Worm (Caenorhabditis elegans): ENCODE results near the gene F37C4.4.

Gene F37C4.4

ce11 chrIV:3838687-3839086, 28.4 kb upstream of the F37C4.4 start:
- TF ChIP-seq F10B5.3 (tag; optimal IDR thresholded peaks at IDR 0.05) (no peak), php-3 (GFP tag; IDR thresholded peaks at IDR 0.05) (no peak), ceh-44 (GFP tag; IDR thresholded peaks at IDR 0.05) (no peak)

ce11 chrIV:3839420-3839819, 27.7 kb upstream of the F37C4.4 start, which contains the start of gene F28F9.2:
Gene F28F9.2 (plus strand): TSS chrIV:3839720.
- TF ChIP-seq aly-2 (tag; optimal IDR thresholded peaks at IDR 0.05) (no peak), T26A8.4 (GFP tag; IDR thresholded peaks at IDR 0.05) (no peak), mes-2 (tag; optimal IDR thresholded peaks at IDR 0.05; ENCODE audit: poor library complexity, severe bottlenecking) (no peak), ztf-7 (tag; optimal IDR thresholded peaks at IDR 0.05) (no peak), ctbp-1 (GFP tag; IDR thresholded peaks at IDR 0.05) (no peak), lim-7 (GFP tag; IDR thresholded peaks at IDR 0.05) (no peak), zag-1 (tag; optimal IDR thresholded peaks at IDR 0.05) (no peak), ceh-62 (tag; optimal IDR thresholded peaks at IDR 0.05) (no peak), duxl-1 (tag; optimal IDR thresholded peaks at IDR 0.05; ENCODE audit: poor library complexity) (no peak), mdl-1 (tag; optimal IDR thresholded peaks at IDR 0.05) (no peak)

- no peak for TF ChIP-seq arid-1 (GFP tag; conservative IDR thresholded peaks at IDR 0.05)
Measured at ce11 chrIV:3840480-3840879, 26.6 kb upstream of the F37C4.4 start.

- TF ChIP-seq mes-2 (tag; optimal IDR thresholded peaks at IDR 0.05; ENCODE audit: poor library complexity, severe bottlenecking) (no peak), hif-1 (tag; optimal IDR thresholded peaks at IDR 0.05) (no peak), nhr-11 (tag; optimal IDR thresholded peaks at IDR 0.05) (no peak), mep-1 (tag; optimal IDR thresholded peaks at IDR 0.05) (no peak), spr-3 (GFP tag; optimal IDR thresholded peaks at IDR 0.05) (no peak)
Measured at ce11 chrIV:3841607-3842006, 25.5 kb upstream of the F37C4.4 start.

ce11 chrIV:3843019-3843527, 24.0 kb upstream of the F37C4.4 start:
- TF ChIP-seq nhr-28 (tag; optimal IDR thresholded peaks at IDR 0.05) (no peak), hlh-30 (tag; optimal IDR thresholded peaks at IDR 0.05; ENCODE audit: insufficient read depth) (no peak), aly-2 (tag; optimal IDR thresholded peaks at IDR 0.05) (no peak), ceh-44 (GFP tag; IDR thresholded peaks at IDR 0.05) (no peak), arid-1 (GFP tag; conservative IDR thresholded peaks at IDR 0.05) (no peak), rbr-2 (tag; optimal IDR thresholded peaks at IDR 0.05) (no peak), D1046.2 (GFP tag; IDR thresholded peaks at IDR 0.05) (no peak), F37D6.2 (tag; optimal IDR thresholded peaks at IDR 0.05) (no peak), nhr-102 (tag; optimal IDR thresholded peaks at IDR 0.05) (no peak), mdt-29 (GFP tag; IDR thresholded peaks at IDR 0.05) (no peak), Y5F2A.4 (GFP tag; optimal IDR thresholded peaks at IDR 0.05) (no peak), ctbp-1 (GFP tag; IDR thresholded peaks at IDR 0.05) (no peak), unc-39 (tag; optimal IDR thresholded peaks at IDR 0.05) (no peak), zip-2 (tag; optimal IDR thresholded peaks at IDR 0.05) (no peak)

ce11 chrIV:3844004-3844403, 23.1 kb upstream of the F37C4.4 start:
- TF ChIP-seq zag-1 (tag; optimal IDR thresholded peaks at IDR 0.05) (no peak), set-16 (GFP tag; IDR thresholded peaks at IDR 0.05) (no peak), hlh-30 (tag; optimal IDR thresholded peaks at IDR 0.05; ENCODE audit: insufficient read depth) (no peak), pqm-1 (tag; optimal IDR thresholded peaks at IDR 0.05) (no peak), attf-4 (tag; optimal IDR thresholded peaks at IDR 0.05) (no peak), nhr-77 (tag; optimal IDR thresholded peaks at IDR 0.05) (no peak), mes-2 (tag; optimal IDR thresholded peaks at IDR 0.05; ENCODE audit: poor library complexity, severe bottlenecking) (no peak), unc-39 (tag; optimal IDR thresholded peaks at IDR 0.05) (no peak), nhr-42 (GFP tag; IDR thresholded peaks at IDR 0.05) (no peak), nhr-28 (tag; optimal IDR thresholded peaks at IDR 0.05) (no peak), ctbp-1 (GFP tag; IDR thresholded peaks at IDR 0.05) (no peak), fkh-10 (GFP tag; optimal IDR thresholded peaks at IDR 0.05) (no peak), madf-5 (GFP tag; IDR thresholded peaks at IDR 0.05) (no peak), nhr-6 (tag; optimal IDR thresholded peaks at IDR 0.05) (no peak), spr-3 (GFP tag; optimal IDR thresholded peaks at IDR 0.05) (no peak), mdl-1 (tag; optimal IDR thresholded peaks at IDR 0.05) (no peak), dve-1 (tag; optimal IDR thresholded peaks at IDR 0.05; ENCODE audit: insufficient read depth) (no peak)

Data from whole organism, L4 larva.